Fruit fly (Drosophila melanogaster) whole organism, embryonic: Measurements from ENCODE around the gene CG9672.

Experiments
- Antp ChIP-seq: fragments of 200-800 bp; sonication (Bioruptor generic); optimal IDR thresholded peaks from 3 replicates; lab custom pipeline; 2016; ENCODE audit warnings: missing biosample characterization, missing genetic modification characterization
- BEAF-32 ChIP-seq: fragments of 200-800 bp; sonication (Bioruptor generic); optimal IDR thresholded peaks from 3 replicates; lab custom pipeline; 2017; ENCODE audit warnings: missing biosample characterization, missing genetic modification characterization, mild to moderate bottlenecking, moderate library complexity, missing genetic modification reagents
- CG10274 ChIP-seq: fragments of 200-800 bp; sonication (Bioruptor generic); optimal IDR thresholded peaks from 3 replicates; lab custom pipeline; 2017; ENCODE audit warnings: missing biosample characterization, mild to moderate bottlenecking, missing genetic modification characterization
- CG11695 ChIP-seq: fragments of 200-800 bp; sonication (Bioruptor generic); IDR thresholded peaks from 3 replicates; pipeline ENCODE4 v1.3.6; 2022; ENCODE audit warnings: missing biosample characterization, missing genetic modification characterization
- CG14441 ChIP-seq: fragments of 200-800 bp; sonication (Bioruptor generic); IDR thresholded peaks from 2 replicates; pipeline ENCODE4 v1.3.6; 2022; ENCODE audit warnings: missing biosample characterization, missing genetic modification characterization
- CG14667 ChIP-seq: fragments of 200-800 bp; sonication (Bioruptor generic); IDR thresholded peaks from 2 replicates; pipeline ENCODE4 v1.3.6; 2022; ENCODE audit warnings: missing biosample characterization, missing genetic modification characterization
- CG15514 ChIP-seq: fragments of 200-800 bp; sonication (Bioruptor generic); optimal IDR thresholded peaks from 3 replicates; lab custom pipeline; 2017; ENCODE audit warnings: missing biosample characterization, missing genetic modification characterization, mild to moderate bottlenecking, moderate library complexity, missing genetic modification reagents
- CG17912 ChIP-seq: fragments of 200-800 bp; sonication (Bioruptor generic); optimal IDR thresholded peaks from 2 replicates; lab custom pipeline; 2018; ENCODE audit warnings: missing biosample characterization, mild to moderate bottlenecking, missing genetic modification characterization
- CG30403 ChIP-seq: fragments of 200-800 bp; sonication (Bioruptor generic); optimal IDR thresholded peaks from 3 replicates; lab custom pipeline; 2016; ENCODE audit warnings: missing biosample characterization, missing genetic modification characterization
- CG31441 ChIP-seq: fragments of 200-800 bp; sonication (Bioruptor generic); IDR thresholded peaks from 2 replicates; pipeline ENCODE4 v1.3.6; 2022; ENCODE audit warnings: missing biosample characterization, missing genetic modification characterization
- CG34376 ChIP-seq: fragments of 200-800 bp; sonication (Bioruptor generic); optimal IDR thresholded peaks from 2 replicates; lab custom pipeline; 2018; ENCODE audit warnings: missing biosample characterization, mild to moderate bottlenecking, missing genetic modification characterization
- CG4328 ChIP-seq: fragments of 200-800 bp; sonication (Bioruptor generic); optimal IDR thresholded peaks from 3 replicates; lab custom pipeline; 2017; ENCODE audit warnings: missing biosample characterization, missing genetic modification reagents, missing genetic modification characterization
- CG4854 ChIP-seq: fragments of 200-800 bp; sonication (Bioruptor generic); optimal IDR thresholded peaks from 2 replicates; lab custom pipeline; 2016; ENCODE audit warnings: missing biosample characterization, missing genetic modification characterization, inconsistent platforms
- CG7987 ChIP-seq: fragments of 200-800 bp; sonication (Bioruptor generic); optimal IDR thresholded peaks from 2 replicates; lab custom pipeline; 2018; ENCODE audit warnings: missing biosample characterization, mild to moderate bottlenecking, missing genetic modification characterization, moderate library complexity
- CG8944 ChIP-seq: fragments of 200-800 bp; sonication (Bioruptor generic); optimal IDR thresholded peaks from 3 replicates; lab custom pipeline; 2016; ENCODE audit warnings: missing biosample characterization, missing genetic modification characterization
- CG9437 ChIP-seq: fragments of 200-800 bp; sonication (Bioruptor generic); optimal IDR thresholded peaks from 2 replicates; lab custom pipeline; 2018; ENCODE audit warnings: missing biosample characterization, mild to moderate bottlenecking, missing genetic modification characterization
- CTCF ChIP-seq: fragments of 200-800 bp; sonication (Bioruptor generic); optimal IDR thresholded peaks from 2 replicates; lab custom pipeline; 2017; ENCODE audit warnings: missing biosample characterization, mild to moderate bottlenecking, missing genetic modification characterization, moderate library complexity
- D19A ChIP-seq: fragments of 200-800 bp; optimal IDR thresholded peaks from 3 replicates; lab custom pipeline; 2019; ENCODE audit warnings: missing biosample characterization, mild to moderate bottlenecking, missing genetic modification characterization, moderate library complexity
- Fer1 ChIP-seq: fragments of 200-800 bp; sonication (Bioruptor generic); optimal IDR thresholded peaks from 2 replicates; lab custom pipeline; 2017; ENCODE audit warnings: missing biosample characterization, mild to moderate bottlenecking, missing genetic modification characterization
- HLH3B ChIP-seq: fragments of 200-800 bp; sonication (Bioruptor generic); IDR thresholded peaks from 2 replicates; pipeline ENCODE4 v1.3.6; 2022; ENCODE audit warnings: missing biosample characterization, missing genetic modification characterization
- HmgD ChIP-seq: fragments of 200-800 bp; sonication (Bioruptor generic); optimal IDR thresholded peaks from 3 replicates; lab custom pipeline; 2016; ENCODE audit warnings: missing biosample characterization, missing genetic modification characterization
- Hmx ChIP-seq: fragments of 200-800 bp; sonication (Bioruptor generic); optimal IDR thresholded peaks from 2 replicates; lab custom pipeline; 2016; ENCODE audit warnings: missing biosample characterization, missing genetic modification characterization
- Meics ChIP-seq: fragments of 200-800 bp; sonication (Bioruptor generic); optimal IDR thresholded peaks from 2 replicates; lab custom pipeline; 2017; ENCODE audit warnings: missing biosample characterization, mild to moderate bottlenecking, missing genetic modification characterization
- NFAT ChIP-seq: fragments of 200-800 bp; sonication (Bioruptor generic); IDR thresholded peaks from 2 replicates; pipeline ENCODE4 v1.3.6; 2022; ENCODE audit warnings: missing biosample characterization, missing genetic modification characterization
- PHDP ChIP-seq: fragments of 200-800 bp; sonication (Bioruptor generic); optimal IDR thresholded peaks from 3 replicates; lab custom pipeline; 2018; ENCODE audit warnings: missing biosample characterization, mild to moderate bottlenecking, missing genetic modification characterization, moderate library complexity
- Six4 ChIP-seq: fragments of 200-800 bp; sonication (Bioruptor generic); optimal IDR thresholded peaks from 2 replicates; lab custom pipeline; 2016; ENCODE audit warnings: missing biosample characterization, missing genetic modification characterization
- Tbp ChIP-seq: fragments of >200 bp; optimal IDR thresholded peaks from 2 replicates; lab custom pipeline; 2018; ENCODE audit warnings: missing biosample characterization, missing genetic modification characterization
- Xbp1 ChIP-seq: fragments of 200-800 bp; sonication (Bioruptor generic); optimal IDR thresholded peaks from 3 replicates; lab custom pipeline; 2016; ENCODE audit warnings: missing biosample characterization, mild to moderate bottlenecking, missing genetic modification characterization
- al ChIP-seq: fragments of 200-800 bp; sonication (Bioruptor generic); IDR thresholded peaks from 2 replicates; pipeline ENCODE4 v1.3.6; 2022; ENCODE audit warnings: missing biosample characterization, missing genetic modification characterization
- amos ChIP-seq: fragments of 200-800 bp; sonication (Bioruptor generic); IDR thresholded peaks from 2 replicates; pipeline ENCODE4 v1.3.6; 2022; ENCODE audit warnings: missing biosample characterization, missing genetic modification characterization; ENCODE audit not compliant: partially characterized antibody
- bbx ChIP-seq: fragments of 200-800 bp; sonication (Bioruptor generic); IDR thresholded peaks from 2 replicates; pipeline ENCODE4 v1.3.6; 2022; ENCODE audit warnings: missing biosample characterization, missing genetic modification characterization; ENCODE audit not compliant: partially characterized antibody
- dmrt99B ChIP-seq: fragments of 200-800 bp; sonication (Bioruptor generic); optimal IDR thresholded peaks from 2 replicates; lab custom pipeline; 2018; ENCODE audit warnings: missing biosample characterization, mild to moderate bottlenecking, missing genetic modification characterization, moderate library complexity
- gcm ChIP-seq: fragments of 200-800 bp; sonication (Bioruptor generic); optimal IDR thresholded peaks from 2 replicates; lab custom pipeline; 2019; ENCODE audit warnings: missing biosample characterization, mild to moderate bottlenecking, missing genetic modification characterization, moderate library complexity
- gsb ChIP-seq: fragments of 200-800 bp; sonication (Bioruptor generic); IDR thresholded peaks from 2 replicates; pipeline ENCODE4 v1.3.6; 2022; ENCODE audit warnings: missing biosample characterization, missing genetic modification characterization
- hkb ChIP-seq, 2 experiments: fragments of 200-800 bp in 1 of 2; fragments of >200 bp in 1 of 2; sonication (Bioruptor generic) in 1 of 2; IDR thresholded peaks in 1 of 2; optimal IDR thresholded peaks in 1 of 2; 2 replicates each; pipeline versions ENCODE4 v1.3.6 to Lab custom; 2017 to 2022; ENCODE audit warnings: missing biosample characterization in 1 of 2, missing genetic modification characterization in 1 of 2
- kay ChIP-seq: fragments of 200-800 bp; sonication (Bioruptor generic); optimal IDR thresholded peaks from 2 replicates; lab custom pipeline; 2016; ENCODE audit warnings: missing biosample characterization, missing genetic modification characterization
- ken ChIP-seq: fragments of 200-800 bp; sonication (Bioruptor generic); IDR thresholded peaks from 3 replicates; pipeline ENCODE4 v1.3.6; 2022; ENCODE audit warnings: missing biosample characterization, missing genetic modification characterization
- mirr ChIP-seq: fragments of 200-800 bp; sonication (Bioruptor generic); optimal IDR thresholded peaks from 3 replicates; lab custom pipeline; 2018; ENCODE audit warnings: missing biosample characterization, mild to moderate bottlenecking, missing genetic modification characterization
- oc ChIP-seq: fragments of 200-800 bp; sonication (Bioruptor generic); optimal IDR thresholded peaks from 2 replicates; lab custom pipeline; 2018; ENCODE audit warnings: missing biosample characterization, mild to moderate bottlenecking, missing genetic modification characterization, moderate library complexity
- pfk ChIP-seq: fragments of 200-800 bp; sonication (Bioruptor generic); optimal IDR thresholded peaks from 2 replicates; lab custom pipeline; 2018; ENCODE audit warnings: missing biosample characterization, mild to moderate bottlenecking, missing genetic modification characterization, moderate library complexity
- pros ChIP-seq: fragments of 200-800 bp; sonication (Bioruptor generic); optimal IDR thresholded peaks from 3 replicates; lab custom pipeline; 2019; ENCODE audit warnings: missing biosample characterization, mild to moderate bottlenecking, missing genetic modification characterization, moderate library complexity
- slou ChIP-seq: fragments of 200-800 bp; sonication (Bioruptor generic); optimal IDR thresholded peaks from 3 replicates; lab custom pipeline; 2016; ENCODE audit warnings: missing biosample characterization, missing genetic modification characterization
- sob ChIP-seq: fragments of 200-800 bp; sonication (Bioruptor generic); IDR thresholded peaks from 2 replicates; pipeline ENCODE4 v1.3.6; 2022; ENCODE audit warnings: missing biosample characterization, missing genetic modification characterization
- stwl ChIP-seq: fragments of 200-800 bp; sonication (Bioruptor generic); optimal IDR thresholded peaks from 3 replicates; lab custom pipeline; 2018; ENCODE audit warnings: missing biosample characterization, mild to moderate bottlenecking, missing genetic modification characterization, moderate library complexity
- sug ChIP-seq: fragments of 200-800 bp; optimal IDR thresholded peaks from 2 replicates; lab custom pipeline; 2019; ENCODE audit warnings: missing biosample characterization, mild to moderate bottlenecking, missing genetic modification characterization, moderate library complexity
- tll ChIP-seq, 2 experiments: fragments of 200-800 bp in 1 of 2; fragments of >200 bp in 1 of 2; sonication (Bioruptor generic) in 1 of 2; optimal IDR thresholded peaks; 2 replicates each; lab custom pipeline; 2017 to 2019; ENCODE audit warnings: missing biosample characterization in 2 of 2, missing genetic modification characterization in 2 of 2, mild to moderate bottlenecking in 1 of 2, moderate library complexity in 1 of 2
- trem ChIP-seq: fragments of 200-800 bp; optimal IDR thresholded peaks from 3 replicates; lab custom pipeline; 2019; ENCODE audit warnings: missing biosample characterization, mild to moderate bottlenecking, missing genetic modification characterization, moderate library complexity
- wek ChIP-seq: fragments of 200-800 bp; sonication (Bioruptor generic); optimal IDR thresholded peaks from 3 replicates; lab custom pipeline; 2018; ENCODE audit warnings: missing biosample characterization, mild to moderate bottlenecking, missing genetic modification characterization, moderate library complexity

Gene CG9672

DNA sequence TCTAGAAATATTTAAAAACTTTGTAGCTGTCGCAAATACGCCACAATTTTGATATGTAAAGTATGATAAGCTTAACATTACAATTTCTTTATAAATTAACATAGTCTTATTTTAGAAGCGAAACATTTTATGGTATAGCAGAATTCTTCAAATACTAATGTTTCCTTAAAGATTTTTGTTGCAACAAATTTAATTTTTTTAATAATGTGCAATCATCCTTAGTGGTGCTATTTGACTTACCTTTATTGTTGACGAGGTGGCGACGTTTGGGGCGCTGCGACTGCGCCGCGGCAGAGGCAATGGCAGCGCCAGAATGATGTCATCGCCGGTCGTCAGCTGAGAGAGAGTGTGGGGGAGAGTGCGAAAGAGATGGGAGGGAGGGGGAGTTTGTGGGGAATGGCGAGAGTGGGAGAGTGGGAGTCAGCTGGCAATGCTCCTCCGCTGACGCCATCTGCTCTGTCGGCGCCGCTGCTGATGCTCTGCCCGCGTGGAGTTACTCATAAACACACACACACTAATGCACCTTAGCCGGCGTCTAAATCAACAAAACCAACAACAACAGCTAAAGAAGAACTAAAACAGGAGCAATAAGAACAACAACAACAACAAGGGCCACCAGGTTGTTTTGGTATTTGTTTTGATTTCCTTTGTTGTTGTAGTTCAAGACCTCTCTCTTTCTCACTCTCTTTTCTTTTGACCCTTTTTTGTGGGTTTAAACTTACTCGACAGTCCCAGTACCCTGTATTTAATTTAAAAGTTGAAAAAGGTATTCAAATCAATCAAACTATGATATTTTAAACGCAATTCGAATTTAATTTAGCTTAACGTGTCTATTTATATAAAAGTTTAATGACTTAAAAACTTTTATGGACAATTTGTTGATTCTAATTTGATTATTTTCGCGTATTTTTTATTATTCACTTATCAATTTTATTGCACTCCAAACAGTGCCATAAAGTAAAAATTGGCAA, 16.8 kb upstream of the CG9672 start (continued):
- TF ChIP-seq bbx (GFP tag; lab: Robert Waterston, UW) (no peak), Six4 (GFP tag; lab: Kevin White, UChicago) (peak; percentile 8), sug (tag; lab: Kevin White, UChicago) (peak; percentile 47), kay (peak; percentile 21), CG11695 (peak; percentile 81), slou (peak; percentile 10), CG31441 (GFP tag; lab: Robert Waterston, UW) (peak; percentile 83), CG4328 (GFP tag; lab: Kevin White, UChicago) (no peak), CG7987 (no peak), CG34376 (GFP tag; lab: Kevin White, UChicago) (no peak), CG14441 (GFP tag; lab: Robert Waterston, UW) (peak; percentile 48), Tbp (GFP tag; lab: Kevin White, UChicago) (no peak), CG30403 (GFP tag; lab: Kevin White, UChicago) (peak; percentile 83), CG15514 (GFP tag; lab: Kevin White, UChicago) (peak; percentile 20), BEAF-32 (GFP tag; lab: Kevin White, UChicago) (no peak), Meics (GFP tag; lab: Kevin White, UChicago) (peak; percentile 66), stwl (tag; lab: Kevin White, UChicago) (no peak), CTCF (GFP tag; lab: Kevin White, UChicago) (peak; percentile 48), NFAT (GFP tag; lab: Robert Waterston, UW) (0 out of 2 replicates have a peak, but pooled peaks have one; percentile 39), wek (GFP tag; lab: Kevin White, UChicago) (peak; percentile 8), sob (peak; percentile 56; the same call in 1 of the 2 replicates), CG8944 (GFP tag; lab: Kevin White, UChicago) (peak; percentile 32), al (GFP tag; lab: Robert Waterston, UW) (peak; percentile 57; the same call in 1 of the 2 replicates), trem (tag; lab: Kevin White, UChicago) (peak; percentile 13), Antp (peak; percentile 4), CG4854 (GFP tag; lab: Kevin White, UChicago) (no peak), Fer1 (GFP tag; lab: Kevin White, UChicago) (peak; percentile 67), HmgD (GFP tag; lab: Kevin White, UChicago) (no peak), gsb (0 out of 2 replicates have a peak, but pooled peaks have one; percentile 27), gcm (GFP tag; lab: Kevin White, UChicago) (peak; percentile 71), PHDP (peak; percentile 87), amos (no peak; the same call in 1 of the 2 replicates), CG14667 (GFP tag; lab: Robert Waterston, UW) (peak; percentile 34), pros (GFP tag; lab: Kevin White, UChicago) (no peak), Xbp1 (GFP tag; lab: Kevin White, UChicago) (peak; percentile 73), CG9437 (GFP tag; lab: Kevin White, UChicago) (peak; percentile 73), CG17912 (GFP tag; lab: Kevin White, UChicago) (no peak), oc (tag; lab: Kevin White, UChicago) (peak; percentile 50), CG10274 (GFP tag; lab: Kevin White, UChicago) (no peak), mirr (GFP tag; lab: Kevin White, UChicago) (no peak), dmrt99B (tag; lab: Kevin White, UChicago) (peak; percentile 71), Hmx (GFP tag; lab: Kevin White, UChicago) (no peak), ken (GFP tag; lab: Robert Waterston, UW) (peak; percentile 49; the same call in 2 of the 3 replicates), pfk (no peak), HLH3B (peak; percentile 54), D19A (tag; lab: Kevin White, UChicago) (peak; percentile 65), hkb (optimal IDR thresholded peaks at IDR 0.05; lab: Kevin White, UChicago) (no peak), hkb (GFP tag; IDR thresholded peaks at IDR 0.05; lab: Robert Waterston, UW) (peak; percentile 83), tll (GFP tag; optimal IDR thresholded peaks at IDR 0.05; lab: Kevin White, UChicago) (no peak)
